Worm (Caenorhabditis elegans): ENCODE data around the gene acly-1.
A peak's percentile ranks its signal among the peaks of the same experiment; 100 is the strongest.

ce11 chrX:1446593-1447141 lies 32.7 kb upstream of the acly-1 start, which contains the start of gene zfp-3:
- TF ChIP-seq F49E8.2 (tag; optimal IDR thresholded peaks at IDR 0.05; ENCODE audit: borderline replicate concordance) (no peak), lin-1 (GFP tag; IDR thresholded peaks at IDR 0.05) (peak; percentile 81), ztf-11 (tag; optimal IDR thresholded peaks at IDR 0.05) (no peak), fkh-10 (GFP tag; optimal IDR thresholded peaks at IDR 0.05) (peak; percentile 95), lin-15B (tag; optimal IDR thresholded peaks at IDR 0.05) (no peak)

Data from whole organism, L4 larva.